Worm (Caenorhabditis elegans): Measurements from ENCODE around the gene F01E11.18.

Gene F01E11.18

ce11 chrX:7037998-7038397 lies 48.6 kb downstream of the F01E11.18 start:
- TF ChIP-seq ces-1 (GFP tag; optimal IDR thresholded peaks at IDR 0.05) (peak; percentile 38), unc-62 (GFP tag; optimal IDR thresholded peaks at IDR 0.05) (no peak), snpc-4 (tag; optimal IDR thresholded peaks at IDR 0.05) (no peak), bed-3 (GFP tag; optimal IDR thresholded peaks at IDR 0.05) (no peak), cnd-1 (tag; optimal IDR thresholded peaks at IDR 0.05) (no peak)
